Fruit fly (Drosophila melanogaster) whole organism, embryonic: ENCODE measurements around the gene Ccn.

ENCODE experiments used
- Aef1 ChIP-seq: fragments of 200-800 bp; sonication (Bioruptor generic); IDR thresholded peaks from 3 replicates; pipeline ENCODE4 v1.3.6; 2022; ENCODE audit warnings: missing biosample characterization, missing genetic modification characterization
- Antp ChIP-seq: fragments of 200-800 bp; sonication (Bioruptor generic); optimal IDR thresholded peaks from 3 replicates; lab custom pipeline; 2016; ENCODE audit warnings: missing biosample characterization, missing genetic modification characterization
- BtbVII ChIP-seq: fragments of 200-800 bp; sonication (Bioruptor generic); optimal IDR thresholded peaks from 3 replicates; lab custom pipeline; 2017; ENCODE audit warnings: missing biosample characterization, mild to moderate bottlenecking, missing genetic modification characterization
- CG10959 ChIP-seq: fragments of 200-800 bp; sonication (Bioruptor generic); IDR thresholded peaks from 2 replicates; pipeline ENCODE4 v1.3.6; 2022; ENCODE audit warnings: missing biosample characterization, missing genetic modification characterization
- CG11504 ChIP-seq: fragments of 200-800 bp; sonication (Bioruptor generic); optimal IDR thresholded peaks from 3 replicates; lab custom pipeline; 2019; ENCODE audit warnings: missing biosample characterization, mild to moderate bottlenecking, missing genetic modification characterization, moderate library complexity
- CG12236 ChIP-seq: fragments of 200-800 bp; sonication (Bioruptor generic); optimal IDR thresholded peaks from 2 replicates; lab custom pipeline; 2016; ENCODE audit warnings: missing biosample characterization, missing genetic modification characterization
- CG1233 ChIP-seq: fragments of 200-800 bp; sonication (Bioruptor generic); optimal IDR thresholded peaks from 4 replicates; lab custom pipeline; 2018; ENCODE audit warnings: missing biosample characterization, mild to moderate bottlenecking, missing genetic modification characterization
- CG14860 ChIP-seq: fragments of 200-800 bp; sonication (Bioruptor generic); IDR thresholded peaks from 3 replicates; pipeline ENCODE4 v1.3.6; 2022; ENCODE audit warnings: missing biosample characterization, missing genetic modification characterization; ENCODE audit not compliant: partially characterized antibody
- CG15514 ChIP-seq: fragments of 200-800 bp; sonication (Bioruptor generic); optimal IDR thresholded peaks from 3 replicates; lab custom pipeline; 2017; ENCODE audit warnings: missing biosample characterization, missing genetic modification characterization, mild to moderate bottlenecking, moderate library complexity, missing genetic modification reagents
- CG1602 ChIP-seq: fragments of 200-800 bp; sonication (Bioruptor generic); optimal IDR thresholded peaks from 3 replicates; lab custom pipeline; 2016; ENCODE audit warnings: missing biosample characterization, missing genetic modification characterization
- CG16779 ChIP-seq: fragments of 200-800 bp; sonication (Bioruptor generic); IDR thresholded peaks from 2 replicates; pipeline ENCODE4 v1.3.6; 2022; ENCODE audit warnings: missing biosample characterization, missing genetic modification characterization
- CG17328 ChIP-seq: fragments of 200-800 bp; sonication (Bioruptor generic); IDR thresholded peaks from 2 replicates; pipeline ENCODE4 v1.3.6; 2022; ENCODE audit warnings: missing biosample characterization, missing genetic modification characterization
- CG2120 ChIP-seq: fragments of 200-800 bp; sonication (Bioruptor generic); optimal IDR thresholded peaks from 3 replicates; lab custom pipeline; 2016; ENCODE audit warnings: missing biosample characterization, missing genetic modification characterization
- CG2199 ChIP-seq: fragments of 200-800 bp; sonication (Bioruptor generic); IDR thresholded peaks from 3 replicates; pipeline ENCODE4 v1.3.6; 2022; ENCODE audit warnings: missing biosample characterization, missing genetic modification characterization
- CG31365 ChIP-seq: fragments of 200-800 bp; sonication (Bioruptor generic); optimal IDR thresholded peaks from 2 replicates; lab custom pipeline; 2018; ENCODE audit warnings: missing biosample characterization, mild to moderate bottlenecking, missing genetic modification characterization
- CG3281 ChIP-seq: fragments of 200-800 bp; sonication (Bioruptor generic); optimal IDR thresholded peaks from 3 replicates; lab custom pipeline; 2017; ENCODE audit warnings: missing biosample characterization, mild to moderate bottlenecking, missing genetic modification characterization
- CG4328 ChIP-seq: fragments of 200-800 bp; sonication (Bioruptor generic); optimal IDR thresholded peaks from 3 replicates; lab custom pipeline; 2017; ENCODE audit warnings: missing biosample characterization, missing genetic modification reagents, missing genetic modification characterization
- CG5953 ChIP-seq: fragments of 200-800 bp; sonication (Bioruptor generic); IDR thresholded peaks from 2 replicates; pipeline ENCODE4 v1.3.6; 2022; ENCODE audit warnings: missing biosample characterization, missing genetic modification characterization
- CG6254 ChIP-seq: fragments of 200-800 bp; sonication (Bioruptor generic); optimal IDR thresholded peaks from 3 replicates; lab custom pipeline; 2017; ENCODE audit warnings: mild to moderate bottlenecking, missing biosample characterization, missing genetic modification reagents, missing genetic modification characterization
- CG9215 ChIP-seq: fragments of 200-800 bp; sonication (Bioruptor generic); IDR thresholded peaks from 2 replicates; pipeline ENCODE4 v1.3.6; 2022; ENCODE audit warnings: missing biosample characterization, missing genetic modification characterization
- CHES-1-like ChIP-seq: fragments of 200-800 bp; sonication (Bioruptor generic); optimal IDR thresholded peaks from 2 replicates; lab custom pipeline; 2016; ENCODE audit warnings: missing biosample characterization, missing genetic modification characterization
- CkIIα-i1 ChIP-seq: fragments of 200-800 bp; sonication (Bioruptor generic); IDR thresholded peaks from 2 replicates; pipeline ENCODE4 v1.3.6; 2022; ENCODE audit warnings: missing biosample characterization, missing genetic modification characterization
- CrebB ChIP-seq: fragments of 200-800 bp; sonication (Bioruptor generic); optimal IDR thresholded peaks from 3 replicates; lab custom pipeline; 2018; ENCODE audit warnings: missing biosample characterization, mild to moderate bottlenecking, missing genetic modification characterization
- Drgx ChIP-seq: fragments of 200-800 bp; sonication (Bioruptor generic); IDR thresholded peaks from 2 replicates; pipeline ENCODE4 v1.3.6; 2022; ENCODE audit warnings: missing biosample characterization, missing genetic modification characterization
- Fer1 ChIP-seq: fragments of 200-800 bp; sonication (Bioruptor generic); optimal IDR thresholded peaks from 2 replicates; lab custom pipeline; 2017; ENCODE audit warnings: missing biosample characterization, mild to moderate bottlenecking, missing genetic modification characterization
- Fer2 ChIP-seq: fragments of 200-800 bp; sonication (Bioruptor generic); optimal IDR thresholded peaks from 2 replicates; lab custom pipeline; 2018; ENCODE audit warnings: missing biosample characterization, mild to moderate bottlenecking, missing genetic modification characterization, moderate library complexity
- Gsc ChIP-seq: fragments of 200-800 bp; sonication (Bioruptor generic); IDR thresholded peaks from 2 replicates; pipeline ENCODE4 v1.3.6; 2022; ENCODE audit warnings: missing biosample characterization, missing genetic modification characterization
- Hand ChIP-seq: fragments of 200-800 bp; sonication (Bioruptor generic); optimal IDR thresholded peaks from 2 replicates; lab custom pipeline; 2017; ENCODE audit warnings: mild to moderate bottlenecking, missing biosample characterization, missing genetic modification reagents, missing genetic modification characterization
- Hr51 ChIP-seq, 2 experiments: fragments of 200-800 bp; sonication (Bioruptor generic); optimal IDR thresholded peaks; 2 replicates in 1 of 2; 3 replicates in 1 of 2; lab custom pipeline; 2016 to 2018; ENCODE audit warnings: missing biosample characterization in 2 of 2, missing genetic modification characterization in 2 of 2, mild to moderate bottlenecking in 1 of 2, moderate library complexity in 1 of 2
- Myb ChIP-seq: fragments of 200-800 bp; sonication (Bioruptor generic); optimal IDR thresholded peaks from 2 replicates; lab custom pipeline; 2016; ENCODE audit warnings: missing biosample characterization, missing genetic modification characterization
- Ptx1 ChIP-seq: fragments of 200-800 bp; sonication (Bioruptor generic); IDR thresholded peaks from 2 replicates; pipeline ENCODE4 v1.3.6; 2022; ENCODE audit warnings: missing biosample characterization, missing genetic modification characterization
- ash1 ChIP-seq: fragments of 200-800 bp; sonication (Bioruptor generic); optimal IDR thresholded peaks from 2 replicates; lab custom pipeline; 2018; ENCODE audit warnings: missing biosample characterization, mild to moderate bottlenecking, missing genetic modification characterization
- bbx ChIP-seq: fragments of 200-800 bp; sonication (Bioruptor generic); IDR thresholded peaks from 2 replicates; pipeline ENCODE4 v1.3.6; 2022; ENCODE audit warnings: missing biosample characterization, missing genetic modification characterization; ENCODE audit not compliant: partially characterized antibody
- bigmax ChIP-seq: fragments of 200-800 bp; sonication (Bioruptor generic); optimal IDR thresholded peaks from 2 replicates; lab custom pipeline; 2018; ENCODE audit warnings: missing biosample characterization, mild to moderate bottlenecking, missing genetic modification characterization
- br ChIP-seq: fragments of >200 bp; optimal IDR thresholded peaks from 2 replicates; lab custom pipeline; 2017
- croc ChIP-seq: fragments of 200-800 bp; sonication (Bioruptor generic); conservative IDR thresholded peaks from 3 replicates; pipeline ENCODE4 v1.3.6; 2022; ENCODE audit warnings: missing biosample characterization, missing genetic modification characterization
- ftz-f1 ChIP-seq: fragments of 200-800 bp; sonication (Bioruptor generic); optimal IDR thresholded peaks from 2 replicates; lab custom pipeline; 2016; ENCODE audit warnings: missing biosample characterization, missing genetic modification characterization
- gro ChIP-seq: fragments of 200-800 bp; sonication (Bioruptor generic); optimal IDR thresholded peaks from 2 replicates; lab custom pipeline; 2016; ENCODE audit warnings: missing biosample characterization, missing genetic modification characterization
- hbn ChIP-seq: fragments of 200-800 bp; sonication (Bioruptor generic); IDR thresholded peaks from 2 replicates; pipeline ENCODE4 v1.3.6; 2022; ENCODE audit warnings: missing biosample characterization, missing genetic modification characterization; ENCODE audit not compliant: partially characterized antibody
- her ChIP-seq: fragments of 200-800 bp; sonication (Bioruptor generic); optimal IDR thresholded peaks from 2 replicates; lab custom pipeline; 2016; ENCODE audit warnings: missing biosample characterization, missing genetic modification characterization
- hkb ChIP-seq, 2 experiments: fragments of 200-800 bp in 1 of 2; fragments of >200 bp in 1 of 2; sonication (Bioruptor generic) in 1 of 2; IDR thresholded peaks in 1 of 2; optimal IDR thresholded peaks in 1 of 2; 2 replicates each; pipeline versions ENCODE4 v1.3.6 to Lab custom; 2017 to 2022; ENCODE audit warnings: missing biosample characterization in 1 of 2, missing genetic modification characterization in 1 of 2
- kah ChIP-seq: fragments of 200-800 bp; sonication (Bioruptor generic); optimal IDR thresholded peaks from 2 replicates; lab custom pipeline; 2018; ENCODE audit warnings: missing biosample characterization, mild to moderate bottlenecking, missing genetic modification characterization
- lmd ChIP-seq: fragments of 200-800 bp; sonication (Bioruptor generic); IDR thresholded peaks from 2 replicates; pipeline ENCODE4 v1.3.6; 2022; ENCODE audit warnings: missing biosample characterization, missing genetic modification characterization
- nau ChIP-seq: fragments of 200-800 bp; sonication (Bioruptor generic); optimal IDR thresholded peaks from 3 replicates; lab custom pipeline; 2017; ENCODE audit warnings: missing biosample characterization, mild to moderate bottlenecking, missing genetic modification characterization, missing genetic modification reagents
- otp ChIP-seq: fragments of 200-800 bp; sonication (Bioruptor generic); IDR thresholded peaks from 3 replicates; pipeline ENCODE4, ENCODE4 v1.3.6; 2022; ENCODE audit warnings: missing biosample characterization, missing genetic modification characterization
- pan ChIP-seq, 4 experiments: fragments of >200 bp in 3 of 4; fragments of 200-800 bp in 1 of 4; sonication (Bioruptor generic) in 1 of 4; optimal IDR thresholded peaks in 3 of 4; IDR thresholded peaks in 1 of 4; 2 replicates each; pipeline versions ENCODE4 v1.3.6 to Lab custom; 2017 to 2022; ENCODE audit warnings: missing biosample characterization in 2 of 4, missing genetic modification characterization in 2 of 4, mixed read lengths in 1 of 4
- slou ChIP-seq: fragments of 200-800 bp; sonication (Bioruptor generic); optimal IDR thresholded peaks from 3 replicates; lab custom pipeline; 2016; ENCODE audit warnings: missing biosample characterization, missing genetic modification characterization
- vvl ChIP-seq: fragments of 200-800 bp; sonication (Bioruptor generic); IDR thresholded peaks from 2 replicates; pipeline ENCODE4 v1.3.6; 2022; ENCODE audit warnings: missing biosample characterization, missing genetic modification characterization
- yki ChIP-seq: fragments of >200 bp; optimal IDR thresholded peaks from 3 replicates; lab custom pipeline; 2018
- zen2 ChIP-seq: fragments of 200-800 bp; sonication (Bioruptor generic); IDR thresholded peaks from 3 replicates; pipeline ENCODE4 v1.3.6; 2022; ENCODE audit warnings: missing biosample characterization, missing genetic modification characterization; ENCODE audit not compliant: partially characterized antibody

Gene Ccn

DNA sequence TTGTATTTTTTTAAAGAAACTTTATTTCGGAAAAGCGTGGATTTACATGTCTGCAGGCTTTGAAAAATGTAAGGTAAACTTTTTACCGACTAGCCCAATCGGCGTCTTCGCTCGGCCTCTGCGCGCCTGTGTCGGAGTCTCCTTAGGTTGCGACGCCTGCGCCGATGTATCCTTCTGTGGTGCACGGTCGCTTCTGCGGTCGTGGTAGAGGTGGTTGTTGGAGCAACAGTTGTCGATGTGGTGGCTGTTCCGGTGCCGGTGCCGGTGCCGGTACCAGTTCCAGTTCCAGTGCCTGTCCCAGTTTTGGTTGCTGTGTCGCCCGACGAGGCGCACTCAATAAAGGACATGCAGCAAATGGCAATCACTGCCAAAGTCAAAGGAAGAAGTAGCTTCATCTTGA lies 101.3 kb downstream of the Ccn start (continued):
- TF ChIP-seq kah (GFP tag; lab: Kevin White, UChicago) (peak; percentile 33), br (lab: Kevin White, UChicago) (no peak), Drgx (GFP tag; lab: Robert Waterston, UW) (no peak), CG12236 (GFP tag; lab: Kevin White, UChicago) (no peak), CG14860 (GFP tag; lab: Robert Waterston, UW) (no peak), bbx (GFP tag; lab: Robert Waterston, UW) (no peak), CG15514 (GFP tag; lab: Kevin White, UChicago) (peak; percentile 97), bigmax (no peak), CG6254 (GFP tag; lab: Kevin White, UChicago) (no peak), vvl (GFP tag; lab: Robert Waterston, UW) (no peak), Gsc (no peak), hbn (GFP tag; lab: Robert Waterston, UW) (no peak), CG16779 (GFP tag; lab: Robert Waterston, UW) (no peak), hkb (optimal IDR thresholded peaks at IDR 0.05; lab: Kevin White, UChicago) (no peak), hkb (GFP tag; IDR thresholded peaks at IDR 0.05; lab: Robert Waterston, UW) (no peak), CG2199 (peak; percentile 81; the same call in 2 of the 3 replicates)
- TF ChIP-seq, all 482 proteins: peak for 8

DNA sequence AAGACGTTTGTCGTGTGGAACGTTAAGA lies 101.5 kb downstream of the Ccn start, which contains the start of gene CG42815:
TSS of gene CG42815 (minus strand) at position 20 of the 28 bp plus-strand sequence.
- TF ChIP-seq zen2 (GFP tag; lab: Robert Waterston, UW): no peak
- TF ChIP-seq CrebB (tag; lab: Kevin White, UChicago): no peak
- no peak for TF ChIP-seq CG17328 (GFP tag; lab: Robert Waterston, UW)
- TF ChIP-seq lmd (GFP tag; lab: Robert Waterston, UW): no peak
- no peak for TF ChIP-seq CG9215 (GFP tag; lab: Robert Waterston, UW)
- no peak for TF ChIP-seq croc (GFP tag; lab: Robert Waterston, UW)
- no peak for TF ChIP-seq nau
- TF ChIP-seq gro (GFP tag; lab: Kevin White, UChicago): no peak
- TF ChIP-seq, all 482 proteins: peak for 0

DNA sequence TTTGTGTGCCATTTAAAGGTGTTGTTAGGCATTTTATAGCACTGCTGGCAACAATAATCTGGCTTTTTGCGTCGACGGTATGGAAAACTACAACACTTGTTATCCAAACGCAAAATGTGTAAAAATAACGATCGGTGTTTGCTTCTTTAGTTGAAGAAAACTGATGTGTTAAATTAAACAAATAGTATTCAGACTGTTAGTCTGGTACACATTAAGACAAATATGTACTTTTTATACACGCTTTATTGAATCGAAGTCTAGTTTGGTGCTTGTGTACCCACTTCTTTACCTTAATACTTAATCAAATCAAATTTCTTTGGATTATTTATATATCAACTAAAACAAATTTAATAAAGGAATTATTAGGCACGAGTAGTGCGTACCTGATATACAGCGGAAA lies 101.7 kb downstream of the Ccn start:
- no peak for TF ChIP-seq CG11504 (tag; lab: Kevin White, UChicago)
- no peak for TF ChIP-seq CG10959 (GFP tag; lab: Robert Waterston, UW)
- peak; percentile 18 for TF ChIP-seq ash1 (GFP tag; lab: Kevin White, UChicago)
- TF ChIP-seq CkIIα-i1 (GFP tag; lab: Robert Waterston, UW): no peak
- TF ChIP-seq CG9215 (GFP tag; lab: Robert Waterston, UW): no peak
- TF ChIP-seq Aef1 (GFP tag; lab: Robert Waterston, UW): no peak
- no peak for TF ChIP-seq her (GFP tag; lab: Kevin White, UChicago)
- TF ChIP-seq Myb: no peak
- TF ChIP-seq CHES-1-like (GFP tag; lab: Kevin White, UChicago): no peak
- no peak for TF ChIP-seq otp (GFP tag; lab: Robert Waterston, UW)
- TF ChIP-seq CG2120 (GFP tag; lab: Kevin White, UChicago): peak; percentile 62
- TF ChIP-seq Ptx1: no peak
- TF ChIP-seq Antp: no peak
- TF ChIP-seq CG31365 (tag; lab: Kevin White, UChicago): peak; percentile 23
- TF ChIP-seq Hand: peak; percentile 49
- no peak for TF ChIP-seq Fer1
- TF ChIP-seq CG1233 (GFP tag; lab: Kevin White, UChicago): peak; percentile 40
- peak; percentile 79 for TF ChIP-seq BtbVII (GFP tag; lab: Kevin White, UChicago)
- peak; percentile 46 for TF ChIP-seq CrebB (tag; lab: Kevin White, UChicago)
- no peak for TF ChIP-seq CG1602 (GFP tag; lab: Kevin White, UChicago)
- TF ChIP-seq yki (lab: Kevin White, UChicago): no peak
- TF ChIP-seq CG5953 (GFP tag; lab: Robert Waterston, UW): no peak
- TF ChIP-seq Fer2 (tag; lab: Kevin White, UChicago): peak; percentile 52
- TF ChIP-seq Hr51 (GFP tag; optimal IDR thresholded peaks at IDR 0.05; lab: Kevin White, UChicago): no peak
- TF ChIP-seq slou (GFP tag; lab: Kevin White, UChicago): peak; percentile 2
- TF ChIP-seq ftz-f1: no peak
- peak; percentile 13 for TF ChIP-seq CG4328 (GFP tag; lab: Kevin White, UChicago)
- TF ChIP-seq CG3281 (GFP tag; lab: Kevin White, UChicago): peak; percentile 88
- TF ChIP-seq pan (optimal IDR thresholded peaks at IDR 0.05; lab: Kevin White, UChicago): no peak
- no peak for TF ChIP-seq pan (GFP tag; optimal IDR thresholded peaks at IDR 0.05 in 1 of 2, IDR thresholded peaks at IDR 0.05 in 1 of 2)
